Worm (Caenorhabditis elegans): ENCODE results near the gene rnf-113.
A peak's percentile ranks its signal among the peaks of the same experiment; 100 is the strongest.

The rnf-113 gene

ce11 chrIII:10707461-10707860 lies 50.0 kb downstream of the rnf-113 start, which contains the start of gene mrpl-12:
TSS of gene mrpl-12 (plus strand) at chrIII:10707761.
- TF ChIP-seq pros-1 (tag; optimal IDR thresholded peaks at IDR 0.05) (no peak), zip-5 (tag; optimal IDR thresholded peaks at IDR 0.05) (no peak)

ce11 chrIII:10706972-10707438 lies 50.4 kb downstream of the rnf-113 start, which contains the start of the genes Y39A1A.21 and Y39A1A.22:
TSS of gene Y39A1A.21 (minus strand) at chrIII:10707022.
TSS of gene Y39A1A.22 (minus strand) at chrIII:10707028.
- peak; percentile 5 for TF ChIP-seq ttx-3 (tag; optimal IDR thresholded peaks at IDR 0.05)
- TF ChIP-seq ets-4 (tag; optimal IDR thresholded peaks at IDR 0.05), result no peak
- TF ChIP-seq zip-5 (tag; optimal IDR thresholded peaks at IDR 0.05), result peak; percentile 8
- TF ChIP-seq sox-2 (GFP tag; IDR thresholded peaks at IDR 0.05), result no peak
- no peak for TF ChIP-seq C38D4.7 (GFP tag; optimal IDR thresholded peaks at IDR 0.05)
- peak; percentile 8 for TF ChIP-seq hlh-30 (tag; optimal IDR thresholded peaks at IDR 0.05; ENCODE audit: insufficient read depth)
- TF ChIP-seq ceh-34 (tag; optimal IDR thresholded peaks at IDR 0.05), result peak; percentile 48
- peak; percentile 12 for TF ChIP-seq hlh-15 (tag; optimal IDR thresholded peaks at IDR 0.05)
- peak; percentile 59 for TF ChIP-seq ceh-31 (tag; optimal IDR thresholded peaks at IDR 0.05)
- peak; percentile 79 for TF ChIP-seq unc-42 (tag; optimal IDR thresholded peaks at IDR 0.05)
- no peak for TF ChIP-seq sdc-2 (tag; optimal IDR thresholded peaks at IDR 0.05)
- TF ChIP-seq pha-4 (tag; optimal IDR thresholded peaks at IDR 0.05), result no peak
- peak; percentile 41 for TF ChIP-seq ztf-16 (tag; optimal IDR thresholded peaks at IDR 0.05)
- no peak for TF ChIP-seq sox-4 (tag; optimal IDR thresholded peaks at IDR 0.05)
- peak; percentile 32 for TF ChIP-seq unc-86 (tag; optimal IDR thresholded peaks at IDR 0.05)
- TF ChIP-seq nfya-1 (tag; optimal IDR thresholded peaks at IDR 0.05), result peak; percentile 80
- peak; percentile 8 for TF ChIP-seq hlh-13 (GFP tag; optimal IDR thresholded peaks at IDR 0.05)
- peak; percentile 63 for TF ChIP-seq tbx-2 (tag; optimal IDR thresholded peaks at IDR 0.05)
- peak; percentile 19 for TF ChIP-seq ref-2 (tag; optimal IDR thresholded peaks at IDR 0.05)
- peak; percentile 24 for TF ChIP-seq ceh-18 (tag; optimal IDR thresholded peaks at IDR 0.05)
- peak; percentile 9 for TF ChIP-seq ceh-6 (GFP tag; optimal IDR thresholded peaks at IDR 0.05)
- peak; percentile 70 for TF ChIP-seq fkh-10 (GFP tag; optimal IDR thresholded peaks at IDR 0.05)
- TF ChIP-seq C08G9.2 (tag; optimal IDR thresholded peaks at IDR 0.05), result peak; percentile 45
- peak; percentile 30 for TF ChIP-seq che-1 (tag; optimal IDR thresholded peaks at IDR 0.05)
- TF ChIP-seq K02D7.2 (tag; optimal IDR thresholded peaks at IDR 0.05), result peak; percentile 18
- peak; percentile 75 for TF ChIP-seq elt-2 (tag; optimal IDR thresholded peaks at IDR 0.05)
- peak; percentile 40 for TF ChIP-seq gmeb-2 (tag; optimal IDR thresholded peaks at IDR 0.05)
- peak; percentile 56 for TF ChIP-seq ceh-48 (tag; optimal IDR thresholded peaks at IDR 0.05)
- TF ChIP-seq dve-1 (tag; optimal IDR thresholded peaks at IDR 0.05), result peak; percentile 38

ce11 chrIII:10706481-10706880 lies 51.0 kb downstream of the rnf-113 start:
- no peak for TF ChIP-seq hlh-8 (tag; optimal IDR thresholded peaks at IDR 0.05)
- TF ChIP-seq lim-6 (tag; optimal IDR thresholded peaks at IDR 0.05), result no peak
- no peak for TF ChIP-seq nhr-232 (tag; optimal IDR thresholded peaks at IDR 0.05)
- TF ChIP-seq dve-1 (tag; optimal IDR thresholded peaks at IDR 0.05), result no peak
- no peak for TF ChIP-seq elt-2 (tag; optimal IDR thresholded peaks at IDR 0.05)
- TF ChIP-seq odd-2 (tag; optimal IDR thresholded peaks at IDR 0.05), result no peak
- no peak for TF ChIP-seq eyg-1 (tag; optimal IDR thresholded peaks at IDR 0.05)
- no peak for TF ChIP-seq pqm-1 (tag; optimal IDR thresholded peaks at IDR 0.05)
- TF ChIP-seq gmeb-2 (tag; optimal IDR thresholded peaks at IDR 0.05), result no peak
- no peak for TF ChIP-seq sox-4 (tag; optimal IDR thresholded peaks at IDR 0.05)
- TF ChIP-seq unc-86 (tag; optimal IDR thresholded peaks at IDR 0.05), result no peak
- no peak for TF ChIP-seq tbx-7 (tag; optimal IDR thresholded peaks at IDR 0.05)
- TF ChIP-seq ceh-34 (tag; optimal IDR thresholded peaks at IDR 0.05), result no peak
- no peak for TF ChIP-seq rnt-1 (tag; optimal IDR thresholded peaks at IDR 0.05)
- TF ChIP-seq lin-11 (tag; optimal IDR thresholded peaks at IDR 0.05), result no peak
- TF ChIP-seq ceh-19 (GFP tag; optimal IDR thresholded peaks at IDR 0.05), result no peak
- TF ChIP-seq ama-1 (optimal IDR thresholded peaks at IDR 0.05), result no peak
- no peak for TF ChIP-seq hlh-15 (tag; optimal IDR thresholded peaks at IDR 0.05)
- TF ChIP-seq ceh-18 (tag; optimal IDR thresholded peaks at IDR 0.05), result no peak
- no peak for TF ChIP-seq ceh-9 (tag; optimal IDR thresholded peaks at IDR 0.05)

Data from whole organism, late embryonic.